Worm (Caenorhabditis elegans): Measurements from ENCODE around the gene nhr-198.

- TF ChIP-seq pag-3 (tag; optimal IDR thresholded peaks at IDR 0.05; ENCODE audit: borderline replicate concordance, insufficient read depth) = no peak
- TF ChIP-seq ceh-8 (GFP tag; optimal IDR thresholded peaks at IDR 0.05) = no peak
- no peak for TF ChIP-seq unc-98 (GFP tag; IDR thresholded peaks at IDR 0.05)
- TF ChIP-seq ztf-4 (tag; optimal IDR thresholded peaks at IDR 0.05) = no peak
- no peak for TF ChIP-seq nhr-77 (tag; optimal IDR thresholded peaks at IDR 0.05)
- no peak for TF ChIP-seq nhr-90 (tag; optimal IDR thresholded peaks at IDR 0.05; ENCODE audit: poor library complexity)
- TF ChIP-seq snpc-4 (tag; optimal IDR thresholded peaks at IDR 0.05) = no peak
- TF ChIP-seq tbx-2 (tag; optimal IDR thresholded peaks at IDR 0.05) = no peak
- no peak for TF ChIP-seq nhr-76 (tag; optimal IDR thresholded peaks at IDR 0.05)
- no peak for TF ChIP-seq ama-1 (optimal IDR thresholded peaks at IDR 0.05)
Measured at ce11 chrV:15715636-15716035, 21.8 kb downstream of the nhr-198 start.
